Worm (Caenorhabditis elegans) whole organism, L3 larva: ENCODE results near the gene T04C9.3.

Source experiments
- R02D3.7 ChIP-seq: fragments of 150-350 bp; optimal IDR thresholded peaks from 2 replicates; lab custom pipeline; 2014; ENCODE audit warnings: missing biosample characterization, missing genetic modification characterization
- ZK546.5 ChIP-seq: sonication (generic microtip); optimal IDR thresholded peaks from 2 replicates; lab custom pipeline; 2017; ENCODE audit warnings: missing biosample characterization, missing genetic modification characterization
- aly-2 ChIP-seq: fragments of 150-350 bp; optimal IDR thresholded peaks from 2 replicates; lab custom pipeline; 2014; ENCODE audit warnings: missing biosample characterization, missing genetic modification characterization
- ama-1 ChIP-seq: fragments of 150-350 bp; optimal IDR thresholded peaks from 2 replicates; lab custom pipeline; 2018
- ceh-16 ChIP-seq: sonication (generic microtip); optimal IDR thresholded peaks from 2 replicates; lab custom pipeline; 2017; ENCODE audit warnings: missing biosample characterization, missing genetic modification characterization
- ceh-28 ChIP-seq: fragments of 150-350 bp; optimal IDR thresholded peaks from 2 replicates; lab custom pipeline; 2014; ENCODE audit warnings: missing biosample characterization, missing genetic modification reagents, missing genetic modification characterization
- ceh-82 ChIP-seq: fragments of 150-350 bp; optimal IDR thresholded peaks from 2 replicates; lab custom pipeline; 2014; ENCODE audit warnings: missing biosample characterization, missing genetic modification characterization
- ceh-9 ChIP-seq: sonication (generic microtip); optimal IDR thresholded peaks from 2 replicates; lab custom pipeline; 2018; ENCODE audit warnings: missing biosample characterization, missing genetic modification characterization
- daf-12 ChIP-seq: fragments of 150-350 bp; optimal IDR thresholded peaks from 2 replicates; lab custom pipeline; 2014; ENCODE audit warnings: missing biosample characterization, missing genetic modification reagents, missing genetic modification characterization
- egl-27 ChIP-seq: sonication (generic microtip); optimal IDR thresholded peaks from 4 replicates; lab custom pipeline; 2017; ENCODE audit warnings: missing biosample characterization, missing genetic modification reagents, missing genetic modification characterization
- egl-5 ChIP-seq: fragments of 150-350 bp; optimal IDR thresholded peaks from 2 replicates; lab custom pipeline; 2017; ENCODE audit warnings: missing biosample characterization, missing genetic modification reagents, missing genetic modification characterization, inconsistent platforms
- elt-1 ChIP-seq: fragments of 150-350 bp; optimal IDR thresholded peaks from 2 replicates; lab custom pipeline; 2014; ENCODE audit warnings: missing biosample characterization, missing genetic modification characterization
- elt-2 ChIP-seq: sonication (generic microtip); optimal IDR thresholded peaks from 2 replicates; lab custom pipeline; 2016; ENCODE audit warnings: missing genetic modification reagents, mild to moderate bottlenecking, missing genetic modification characterization, missing compliant biosample characterization
- elt-3 ChIP-seq, 3 experiments: fragments of 150-350 bp in 1 of 3; sonication (generic microtip) in 2 of 3; optimal IDR thresholded peaks; 2 replicates in 2 of 3; 4 replicates in 1 of 3; lab custom pipeline; 2014 to 2017; ENCODE audit warnings: missing biosample characterization in 3 of 3, missing genetic modification characterization in 3 of 3
- eor-1 ChIP-seq, 2 experiments: fragments of 150-350 bp; optimal IDR thresholded peaks; 2 replicates each; lab custom pipeline; 2014 to 2018; ENCODE audit warnings: missing biosample characterization in 2 of 2, missing genetic modification characterization in 2 of 2
- fkh-10 ChIP-seq: sonication (generic microtip); optimal IDR thresholded peaks from 2 replicates; lab custom pipeline; 2017; ENCODE audit warnings: missing biosample characterization, missing genetic modification reagents, missing genetic modification characterization
- fkh-2 ChIP-seq: fragments of 150-350 bp; optimal IDR thresholded peaks from 2 replicates; lab custom pipeline; 2014; ENCODE audit warnings: missing biosample characterization, missing genetic modification reagents, missing genetic modification characterization
- fos-1 ChIP-seq: fragments of 150-350 bp; optimal IDR thresholded peaks from 2 replicates; lab custom pipeline; 2014; ENCODE audit warnings: missing biosample characterization, missing genetic modification characterization
- hmg-11 ChIP-seq: sonication (generic microtip); optimal IDR thresholded peaks from 2 replicates; lab custom pipeline; 2016; ENCODE audit warnings: missing genetic modification characterization, missing compliant biosample characterization
- jun-1 ChIP-seq: fragments of 150-350 bp; optimal IDR thresholded peaks from 2 replicates; lab custom pipeline; 2014; ENCODE audit warnings: missing biosample characterization, missing genetic modification reagents, missing genetic modification characterization
- lin-15B ChIP-seq: fragments of 150-350 bp; optimal IDR thresholded peaks from 2 replicates; lab custom pipeline; 2014; ENCODE audit warnings: missing biosample characterization, missing genetic modification characterization
- lin-39 ChIP-seq: fragments of 150-350 bp; optimal IDR thresholded peaks from 2 replicates; lab custom pipeline; 2018; ENCODE audit warnings: missing biosample characterization, missing genetic modification reagents, missing genetic modification characterization
- lsy-12 ChIP-seq: sonication (generic microtip); optimal IDR thresholded peaks from 2 replicates; lab custom pipeline; 2016; ENCODE audit warnings: mild to moderate bottlenecking, missing genetic modification characterization, missing compliant biosample characterization
- mdl-1 ChIP-seq: fragments of 150-350 bp; optimal IDR thresholded peaks from 2 replicates; lab custom pipeline; 2014; ENCODE audit warnings: missing biosample characterization, missing genetic modification characterization
- mml-1 ChIP-seq: fragments of 150-350 bp; sonication (generic microtip); optimal IDR thresholded peaks from 3 replicates; lab custom pipeline; 2014; ENCODE audit warnings: missing biosample characterization, missing genetic modification characterization
- nfya-1 ChIP-seq: sonication (generic microtip); optimal IDR thresholded peaks from 2 replicates; lab custom pipeline; 2017; ENCODE audit warnings: missing genetic modification characterization, mild to moderate bottlenecking, missing compliant biosample characterization, antibody characterized with exemption, moderate library complexity; ENCODE audit not compliant: insufficient read depth
- nhr-11 ChIP-seq: fragments of 150-350 bp; optimal IDR thresholded peaks from 2 replicates; lab custom pipeline; 2014; ENCODE audit warnings: missing biosample characterization, missing genetic modification characterization
- nhr-12 ChIP-seq: fragments of 150-350 bp; optimal IDR thresholded peaks from 2 replicates; lab custom pipeline; 2014; ENCODE audit warnings: missing biosample characterization, missing genetic modification characterization
- nhr-23 ChIP-seq: fragments of 150-350 bp; optimal IDR thresholded peaks from 2 replicates; lab custom pipeline; 2014; ENCODE audit warnings: missing biosample characterization, missing genetic modification reagents, missing genetic modification characterization
- nhr-237 ChIP-seq: fragments of 150-350 bp; optimal IDR thresholded peaks from 2 replicates; lab custom pipeline; 2014; ENCODE audit warnings: missing biosample characterization, missing genetic modification characterization
- nhr-25 ChIP-seq: sonication (generic microtip); optimal IDR thresholded peaks from 2 replicates; lab custom pipeline; 2017; ENCODE audit warnings: missing biosample characterization, missing genetic modification characterization
- nhr-28 ChIP-seq: fragments of 150-350 bp; optimal IDR thresholded peaks from 2 replicates; lab custom pipeline; 2014; ENCODE audit warnings: missing biosample characterization, missing genetic modification characterization
- nhr-43 ChIP-seq: sonication (generic microtip); optimal IDR thresholded peaks from 2 replicates; lab custom pipeline; 2016; ENCODE audit warnings: mild to moderate bottlenecking, missing genetic modification characterization, missing compliant biosample characterization; ENCODE audit not compliant: poor library complexity, severe bottlenecking
- nhr-67 ChIP-seq: fragments of 150-350 bp; optimal IDR thresholded peaks from 2 replicates; lab custom pipeline; 2014; ENCODE audit warnings: missing biosample characterization, missing genetic modification characterization
- nhr-76 ChIP-seq: fragments of 150-350 bp; sonication (generic microtip); optimal IDR thresholded peaks from 5 replicates; lab custom pipeline; 2014; ENCODE audit warnings: missing biosample characterization, missing genetic modification characterization
- nhr-77 ChIP-seq: fragments of 150-350 bp; optimal IDR thresholded peaks from 2 replicates; lab custom pipeline; 2014; ENCODE audit warnings: missing biosample characterization, missing genetic modification characterization
- pha-4 ChIP-seq: fragments of 150-350 bp; optimal IDR thresholded peaks from 2 replicates; lab custom pipeline; 2014; ENCODE audit warnings: missing biosample characterization, missing genetic modification reagents, missing genetic modification characterization
- pqm-1 ChIP-seq: fragments of 150-350 bp; optimal IDR thresholded peaks from 2 replicates; lab custom pipeline; 2017; ENCODE audit warnings: missing biosample characterization, missing genetic modification characterization, inconsistent platforms
- sea-2 ChIP-seq: fragments of 150-350 bp; sonication (generic microtip); optimal IDR thresholded peaks from 4 replicates; lab custom pipeline; 2014; ENCODE audit warnings: missing biosample characterization, missing genetic modification reagents, missing genetic modification characterization
- skn-1 ChIP-seq: fragments of 150-350 bp; optimal IDR thresholded peaks from 2 replicates; lab custom pipeline; 2014; ENCODE audit warnings: missing biosample characterization, missing genetic modification characterization
- snpc-4 ChIP-seq: fragments of 150-350 bp; optimal IDR thresholded peaks from 2 replicates; lab custom pipeline; 2014; ENCODE audit warnings: missing biosample characterization, missing genetic modification characterization
- tbx-2 ChIP-seq: sonication (generic microtip); optimal IDR thresholded peaks from 2 replicates; lab custom pipeline; 2016; ENCODE audit warnings: mild to moderate bottlenecking, missing genetic modification characterization, missing compliant biosample characterization
- unc-39 ChIP-seq: sonication (generic microtip); optimal IDR thresholded peaks from 4 replicates; lab custom pipeline; 2017; ENCODE audit warnings: missing biosample characterization, missing genetic modification characterization
- unc-62 ChIP-seq: fragments of 150-350 bp; sonication (generic microtip); optimal IDR thresholded peaks from 4 replicates; lab custom pipeline; 2014; ENCODE audit warnings: missing biosample characterization, missing genetic modification reagents, missing genetic modification characterization
- zag-1 ChIP-seq: fragments of 150-350 bp; optimal IDR thresholded peaks from 2 replicates; lab custom pipeline; 2014; ENCODE audit warnings: missing biosample characterization, missing genetic modification characterization
- ztf-11 ChIP-seq: fragments of 150-350 bp; optimal IDR thresholded peaks from 2 replicates; lab custom pipeline; 2014; ENCODE audit warnings: missing biosample characterization, missing genetic modification characterization
- ztf-4 ChIP-seq: fragments of 150-350 bp; optimal IDR thresholded peaks from 2 replicates; lab custom pipeline; 2014; ENCODE audit warnings: missing biosample characterization, missing genetic modification characterization

T04C9.3 gene

DNA sequence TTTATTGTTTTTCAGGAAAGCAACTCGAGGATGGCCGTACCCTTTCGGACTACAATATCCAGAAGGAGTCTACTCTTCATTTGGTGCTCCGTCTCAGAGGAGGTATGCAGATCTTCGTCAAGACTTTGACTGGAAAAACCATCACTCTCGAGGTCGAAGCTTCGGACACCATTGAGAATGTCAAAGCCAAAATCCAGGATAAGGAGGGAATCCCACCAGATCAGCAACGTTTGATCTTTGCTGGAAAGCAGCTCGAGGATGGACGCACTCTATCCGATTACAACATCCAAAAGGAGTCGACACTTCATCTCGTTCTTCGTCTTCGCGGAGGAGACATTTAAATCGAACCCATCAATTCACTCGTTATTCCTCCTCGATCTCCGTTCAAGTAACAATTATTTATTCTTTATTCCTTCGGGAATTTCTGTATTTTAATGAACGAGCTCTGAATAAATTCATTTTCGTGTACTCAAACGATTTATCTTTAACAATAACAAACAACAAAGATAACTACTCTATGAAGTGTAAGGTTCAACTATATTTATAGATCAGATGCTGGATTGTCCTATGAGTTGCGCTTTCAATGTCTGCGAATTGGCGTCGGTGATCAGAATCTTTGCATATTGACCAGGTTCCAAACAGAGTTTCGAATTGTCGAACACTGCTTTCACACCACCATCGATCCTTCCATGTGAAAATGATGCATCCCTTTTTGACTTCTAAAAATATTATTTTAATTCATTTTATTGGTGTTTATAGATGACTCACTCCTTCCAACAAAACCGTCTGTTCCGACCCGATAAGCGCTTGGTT, 41.9 kb upstream of the T04C9.3 start:
- TF ChIP-seq lin-39 (tag; lab: Kevin White, UChicago): no peak
- no peak for TF ChIP-seq aly-2 (tag; lab: Kevin White, UChicago)
- TF ChIP-seq lin-15B: no peak
- TF ChIP-seq nhr-76: no peak
- TF ChIP-seq nhr-23 (tag; lab: Kevin White, UChicago): peak; percentile 75
- no peak for TF ChIP-seq unc-62 (GFP tag; lab: Kevin White, UChicago)
- no peak for TF ChIP-seq nhr-237
- peak; percentile 55 for TF ChIP-seq elt-2 (tag; lab: Kevin White, UChicago)
- TF ChIP-seq ceh-16 (tag; lab: Kevin White, UChicago): no peak
- no peak for TF ChIP-seq nhr-28 (tag; lab: Kevin White, UChicago)
- TF ChIP-seq egl-5 (tag; lab: Kevin White, UChicago): no peak
- TF ChIP-seq nhr-67: no peak
- no peak for TF ChIP-seq fkh-10
- peak; percentile 57 for TF ChIP-seq jun-1
- TF ChIP-seq egl-27 (tag; lab: Kevin White, UChicago): no peak
- TF ChIP-seq ztf-11: no peak
- TF ChIP-seq nhr-11 (tag; lab: Kevin White, UChicago): no peak
- no peak for TF ChIP-seq pqm-1 (tag; lab: Kevin White, UChicago)
- TF ChIP-seq elt-3 (tag; optimal IDR thresholded peaks at IDR 0.05; lab: Kevin White, UChicago): no peak
- TF ChIP-seq fos-1 (tag; lab: Kevin White, UChicago): no peak
- no peak for TF ChIP-seq sea-2 (GFP tag; lab: Kevin White, UChicago)
- TF ChIP-seq daf-12 (tag; lab: Kevin White, UChicago): no peak
- peak; percentile 34 for TF ChIP-seq R02D3.7 (tag; lab: Kevin White, UChicago)
- TF ChIP-seq mdl-1: no peak
- TF ChIP-seq eor-1 (tag; optimal IDR thresholded peaks at IDR 0.05; lab: Kevin White, UChicago): no peak
- TF ChIP-seq lsy-12 (tag; lab: Kevin White, UChicago): peak; percentile 73
- TF ChIP-seq ztf-4 (tag; lab: Kevin White, UChicago): peak; percentile 83
- no peak for TF ChIP-seq nhr-77 (tag; lab: Kevin White, UChicago)
- TF ChIP-seq tbx-2 (tag; lab: Kevin White, UChicago): peak; percentile 70
- no peak for TF ChIP-seq nhr-12
- no peak for TF ChIP-seq unc-39 (tag; lab: Kevin White, UChicago)
- TF ChIP-seq ZK546.5 (tag; lab: Kevin White, UChicago): no peak
- no peak for TF ChIP-seq skn-1 (tag; lab: Kevin White, UChicago)
- peak; percentile 45 for TF ChIP-seq nfya-1
- TF ChIP-seq ceh-28 (tag; lab: Kevin White, UChicago): no peak
- TF ChIP-seq fkh-2 (tag; lab: Kevin White, UChicago): no peak
- no peak for TF ChIP-seq mml-1 (tag; lab: Kevin White, UChicago)
- TF ChIP-seq hmg-11: peak; percentile 16
- peak; percentile 92 for TF ChIP-seq nhr-43 (tag; lab: Kevin White, UChicago)
- TF ChIP-seq ama-1: peak; percentile 98
- TF ChIP-seq snpc-4 (tag; lab: Kevin White, UChicago): no peak
- no peak for TF ChIP-seq ceh-9
- TF ChIP-seq nhr-25: peak; percentile 32
- no peak for TF ChIP-seq zag-1 (tag; lab: Kevin White, UChicago)
- TF ChIP-seq elt-1 (tag; lab: Kevin White, UChicago): peak; percentile 21
- TF ChIP-seq ceh-82: peak; percentile 50
- peak; percentile 23 for TF ChIP-seq pha-4 (tag; lab: Kevin White, UChicago)
